Fruit fly (Drosophila melanogaster): Measurements from ENCODE around the gene Polr2A.

The Polr2A gene

dm6 chrX:11573529-11573928, 3.4 kb upstream of the Polr2A start, which contains the start of gene CG11696:
Gene CG11696 (plus strand): TSS chrX:11573731.
- TF ChIP-seq sv (GFP tag; optimal IDR thresholded peaks at IDR 0.05) (no peak), Myc (optimal IDR thresholded peaks at IDR 0.05) (peak; percentile 62)

dm6 chrX:11572270-11572914, 2.3 kb upstream of the Polr2A start, which contains the start of the genes Kmn1 and Reepl1:
Gene Kmn1 (minus strand): TSS chrX:11572442.
Gene Reepl1 (plus strand): TSS chrX:11572707.
- TF ChIP-seq woc (GFP tag; optimal IDR thresholded peaks at IDR 0.05) (peak; percentile 21), Sp1 (GFP tag; optimal IDR thresholded peaks at IDR 0.05) (peak; percentile 19), br (GFP tag; optimal IDR thresholded peaks at IDR 0.05) (no peak), fru (GFP tag; optimal IDR thresholded peaks at IDR 0.05) (no peak), psq (GFP tag; optimal IDR thresholded peaks at IDR 0.05) (no peak), N (GFP tag; optimal IDR thresholded peaks at IDR 0.05) (no peak), Myc (optimal IDR thresholded peaks at IDR 0.05) (peak; percentile 58), HLH106 (tag; optimal IDR thresholded peaks at IDR 0.05) (peak; percentile 19), foxo (GFP tag; optimal IDR thresholded peaks at IDR 0.05) (peak in 1 of 2 experiments; percentile 40), dsf (GFP tag; optimal IDR thresholded peaks at IDR 0.05; ENCODE audit: borderline replicate concordance) (no peak), rgr (GFP tag; optimal IDR thresholded peaks at IDR 0.05) (peak; percentile 1)

DNA sequence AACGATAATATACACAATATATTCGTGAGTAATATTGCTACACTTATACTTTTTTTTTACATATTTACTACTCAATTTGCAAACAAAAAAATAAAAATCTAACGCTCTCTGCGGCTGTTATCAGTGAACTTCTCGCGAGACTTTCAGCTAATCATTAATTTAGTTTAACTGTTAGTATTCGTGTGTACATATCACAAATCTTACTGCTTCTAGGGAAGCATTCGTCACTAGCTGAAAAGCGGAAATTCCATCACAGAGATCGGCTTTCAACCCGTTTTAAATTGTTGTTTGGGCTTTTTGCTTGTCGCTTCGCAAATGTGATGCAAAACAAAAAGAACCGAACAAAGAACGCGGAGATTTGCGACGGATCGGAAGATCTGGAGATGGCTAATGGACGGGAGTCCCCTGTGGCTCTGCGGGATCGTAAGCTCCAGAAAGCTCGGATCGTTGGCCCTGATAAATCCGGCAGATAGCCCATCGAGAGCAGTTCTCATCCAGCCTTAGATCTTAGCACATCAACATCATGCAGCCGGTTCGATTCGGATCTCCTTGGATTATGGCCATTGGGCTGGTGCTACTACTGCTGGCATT, 8.6 kb downstream of the Polr2A start, which contains the start of gene PGRP-SA:
TSS of gene PGRP-SA (plus strand) at position 194 of the 591 bp plus-strand sequence.
- TF ChIP-seq HLH106 (tag; optimal IDR thresholded peaks at IDR 0.05): no peak
- no peak for TF ChIP-seq GATAd (GFP tag; optimal IDR thresholded peaks at IDR 0.05)
- TF ChIP-seq Myc (optimal IDR thresholded peaks at IDR 0.05): no peak
- no peak for TF ChIP-seq Dif (GFP tag; optimal IDR thresholded peaks at IDR 0.05; ENCODE audit: partially characterized antibody)
- TF ChIP-seq dmrt93B (GFP tag; optimal IDR thresholded peaks at IDR 0.05): no peak
- TF ChIP-seq dsf (GFP tag; optimal IDR thresholded peaks at IDR 0.05; ENCODE audit: borderline replicate concordance): no peak
- TF ChIP-seq Rel (GFP tag; optimal IDR thresholded peaks at IDR 0.05): no peak
- TF ChIP-seq Rel (tag; optimal IDR thresholded peaks at IDR 0.05): peak; percentile 98

DNA sequence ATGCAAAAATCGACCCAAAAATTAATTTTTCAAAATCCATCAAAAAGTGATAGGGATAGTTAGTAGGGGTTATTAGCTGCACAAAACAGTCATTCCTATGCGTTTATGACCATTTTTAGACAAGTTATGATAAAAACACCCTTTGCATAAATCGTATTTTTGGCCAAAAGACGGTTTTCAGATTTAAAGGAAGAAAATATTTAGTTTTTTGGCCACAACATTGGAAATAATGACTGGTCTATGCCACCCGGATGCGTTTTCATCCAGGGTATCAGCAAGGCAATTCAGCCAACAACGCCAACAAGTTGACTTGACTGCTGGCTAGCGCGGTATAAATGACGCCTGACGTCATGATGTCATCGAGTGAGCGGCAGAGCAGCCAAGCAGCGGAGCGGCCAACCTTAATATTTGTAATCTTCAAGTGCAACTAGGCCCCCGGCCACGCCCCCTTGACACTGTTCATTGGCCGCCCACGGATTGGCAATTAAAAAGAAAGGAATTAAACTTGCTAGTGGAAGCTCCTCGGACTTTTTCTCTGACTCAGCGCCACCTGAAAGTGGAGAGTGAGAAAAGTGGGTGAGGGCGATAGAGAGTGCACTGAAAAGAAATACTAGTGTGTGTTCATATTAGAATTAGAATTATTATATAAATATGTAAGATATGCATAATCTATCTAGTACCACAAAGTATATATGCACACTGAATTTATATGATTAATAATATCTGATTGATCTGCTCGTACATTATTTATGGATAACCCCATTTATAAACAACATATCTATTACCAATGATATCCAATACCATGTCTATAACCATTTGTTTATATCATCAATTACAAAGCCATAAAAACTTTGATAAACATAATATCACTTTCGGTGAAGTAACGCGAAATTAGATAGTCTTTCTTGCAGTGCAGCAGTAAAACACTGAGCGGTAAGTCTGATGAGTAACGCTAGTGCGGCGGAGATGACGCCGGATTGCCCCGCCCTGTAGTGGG, 10.1 kb downstream of the Polr2A start:
- TF ChIP-seq OdsH (GFP tag; optimal IDR thresholded peaks at IDR 0.05) (peak; percentile 81), HLH106 (tag; optimal IDR thresholded peaks at IDR 0.05) (peak; percentile 85), dl (GFP tag; optimal IDR thresholded peaks at IDR 0.05; ENCODE audit: insufficient read depth in 1 of 2, partially characterized antibody in 2 of 2) (no peak), N (GFP tag; optimal IDR thresholded peaks at IDR 0.05) (no peak), psq (GFP tag; optimal IDR thresholded peaks at IDR 0.05) (peak; percentile 79), Dif (GFP tag; optimal IDR thresholded peaks at IDR 0.05; ENCODE audit: partially characterized antibody) (no peak), rgr (GFP tag; optimal IDR thresholded peaks at IDR 0.05) (peak; percentile 84), woc (GFP tag; optimal IDR thresholded peaks at IDR 0.05) (no peak), foxo (GFP tag; optimal IDR thresholded peaks at IDR 0.05) (peak in 1 of 2 experiments; percentile 85), lola (GFP tag; optimal IDR thresholded peaks at IDR 0.05) (no peak), dmrt93B (GFP tag; optimal IDR thresholded peaks at IDR 0.05) (peak; percentile 61), sv (GFP tag; optimal IDR thresholded peaks at IDR 0.05) (peak; percentile 54), h (GFP tag; optimal IDR thresholded peaks at IDR 0.05) (peak; percentile 78), Mio (GFP tag; optimal IDR thresholded peaks at IDR 0.05) (no peak), jim (GFP tag; optimal IDR thresholded peaks at IDR 0.05) (no peak), Myc (optimal IDR thresholded peaks at IDR 0.05) (no peak), Hr83 (GFP tag; optimal IDR thresholded peaks at IDR 0.05; ENCODE audit: poor library complexity, severe bottlenecking) (no peak), fru (GFP tag; optimal IDR thresholded peaks at IDR 0.05) (peak; percentile 72), CG9705 (GFP tag; optimal IDR thresholded peaks at IDR 0.05) (peak; percentile 45), ey (GFP tag; optimal IDR thresholded peaks at IDR 0.05) (peak; percentile 63), br (GFP tag; optimal IDR thresholded peaks at IDR 0.05) (peak; percentile 53), Rel (GFP tag; optimal IDR thresholded peaks at IDR 0.05) (no peak), Rel (tag; optimal IDR thresholded peaks at IDR 0.05) (no peak), Sp1 (GFP tag; optimal IDR thresholded peaks at IDR 0.05) (peak; percentile 89)
